Worm (Caenorhabditis elegans) whole organism, L4 larva: Measurements from ENCODE around the gene C27A2.8.

Experiments
- F10B5.3 ChIP-seq: sonication (generic microtip); optimal IDR thresholded peaks from 2 replicates; lab custom pipeline; 2016; ENCODE audit warnings: mild to moderate bottlenecking, missing genetic modification characterization, missing compliant biosample characterization
- F26F4.8 ChIP-seq: fragments of 200-800 bp; sonication (Bioruptor generic); conservative IDR thresholded peaks from 2 replicates; pipeline ENCODE4 v1.3.6; 2022; ENCODE audit warnings: missing genetic modification characterization, missing compliant biosample characterization
- F44E2.7 ChIP-seq: fragments of 200-800 bp; sonication (Bioruptor generic); IDR thresholded peaks from 2 replicates; pipeline ENCODE4 v2.1.2; 2022; ENCODE audit warnings: missing genetic modification characterization, missing compliant biosample characterization
- R02D3.7 ChIP-seq: fragments of 150-350 bp; sonication (generic microtip); optimal IDR thresholded peaks from 3 replicates; lab custom pipeline; 2014; ENCODE audit warnings: missing biosample characterization, missing genetic modification characterization
- T26A8.4 ChIP-seq: fragments of 200-800 bp; sonication (Bioruptor generic); IDR thresholded peaks from 2 replicates; pipeline ENCODE4 v1.3.6; 2022; ENCODE audit warnings: missing genetic modification characterization, missing compliant biosample characterization
- Y48G9A.11 ChIP-seq: fragments of 200-800 bp; sonication (Bioruptor generic); IDR thresholded peaks from 2 replicates; pipeline ENCODE4 v1.3.6; 2022; ENCODE audit warnings: missing genetic modification reagents, missing genetic modification characterization, missing compliant biosample characterization
- Y75B8A.6 ChIP-seq: fragments of 200-800 bp; sonication (Bioruptor generic); IDR thresholded peaks from 2 replicates; pipeline ENCODE4 v1.3.6; 2022; ENCODE audit warnings: missing genetic modification reagents, missing genetic modification characterization, missing compliant biosample characterization
- ZK546.5 ChIP-seq, 2 experiments: sonication (generic microtip); optimal IDR thresholded peaks; 2 replicates each; lab custom pipeline; 2017; ENCODE audit warnings: missing biosample characterization in 2 of 2, missing genetic modification characterization in 2 of 2
- arid-1 ChIP-seq: fragments of 200-800 bp; sonication (Bioruptor generic); conservative IDR thresholded peaks from 2 replicates; pipeline ENCODE4 v1.3.6; 2022; ENCODE audit warnings: missing genetic modification reagents, missing genetic modification characterization, missing compliant biosample characterization
- attf-4 ChIP-seq: sonication (generic microtip); optimal IDR thresholded peaks from 3 replicates; lab custom pipeline; 2017; ENCODE audit warnings: missing biosample characterization, missing genetic modification characterization
- ceh-20 ChIP-seq: fragments of 200-800 bp; sonication (Bioruptor generic); IDR thresholded peaks from 2 replicates; pipeline ENCODE4 v1.3.6; 2022; ENCODE audit warnings: missing genetic modification reagents, missing genetic modification characterization, missing compliant biosample characterization
- ceh-28 ChIP-seq: fragments of 150-350 bp; optimal IDR thresholded peaks from 2 replicates; lab custom pipeline; 2014; ENCODE audit warnings: missing biosample characterization, missing genetic modification reagents, missing genetic modification characterization
- ceh-44 ChIP-seq: fragments of 200-800 bp; sonication (Bioruptor generic); IDR thresholded peaks from 2 replicates; pipeline ENCODE4 v1.3.6; 2022; ENCODE audit warnings: missing genetic modification reagents, missing genetic modification characterization, missing compliant biosample characterization
- daf-16 ChIP-seq, 3 experiments: sonication (generic microtip); optimal IDR thresholded peaks; 2 replicates each; lab custom pipeline; 2016 to 2017; ENCODE audit warnings: missing genetic modification characterization in 3 of 3, missing genetic modification reagents in 3 of 3, mild to moderate bottlenecking in 2 of 3, missing compliant biosample characterization in 2 of 3, missing biosample characterization in 1 of 3, moderate library complexity in 1 of 3
- daf-19 ChIP-seq: fragments of 200-800 bp; sonication (Bioruptor generic); conservative IDR thresholded peaks from 2 replicates; pipeline ENCODE4 v1.3.6; 2022; ENCODE audit warnings: missing genetic modification characterization, missing compliant biosample characterization
- dmd-8 ChIP-seq: fragments of 200-800 bp; sonication (Bioruptor generic); IDR thresholded peaks from 2 replicates; pipeline ENCODE4 v1.3.6; 2022; ENCODE audit warnings: missing genetic modification characterization, missing compliant biosample characterization
- dmd-9 ChIP-seq: fragments of 200-800 bp; sonication (Bioruptor generic); IDR thresholded peaks from 2 replicates; pipeline ENCODE4 v1.3.6; 2022; ENCODE audit warnings: missing genetic modification reagents, missing genetic modification characterization, missing compliant biosample characterization
- dpl-1 ChIP-seq: fragments of 150-350 bp; optimal IDR thresholded peaks from 2 replicates; lab custom pipeline; 2014; ENCODE audit warnings: missing biosample characterization, missing genetic modification reagents, missing genetic modification characterization
- dve-1 ChIP-seq: sonication (generic microtip); optimal IDR thresholded peaks from 2 replicates; lab custom pipeline; 2017; ENCODE audit warnings: antibody characterized with exemption, mild to moderate bottlenecking, missing genetic modification characterization, missing compliant biosample characterization; ENCODE audit not compliant: insufficient read depth
- hif-1 ChIP-seq, 2 experiments: sonication (generic microtip); optimal IDR thresholded peaks; 2 replicates each; lab custom pipeline; 2016 to 2017; ENCODE audit warnings: missing compliant biosample characterization in 2 of 2, missing genetic modification characterization in 2 of 2, missing genetic modification reagents in 2 of 2, missing genotype in 2 of 2, mild to moderate bottlenecking in 1 of 2
- hlh-11 ChIP-seq: fragments of 200-800 bp; sonication (Bioruptor generic); optimal IDR thresholded peaks from 2 replicates; lab custom pipeline; 2018; ENCODE audit warnings: mild to moderate bottlenecking, missing genetic modification characterization, missing compliant biosample characterization
- hmg-1.1 ChIP-seq: fragments of 200-800 bp; sonication (Bioruptor generic); IDR thresholded peaks from 2 replicates; pipeline ENCODE4 v1.3.6; 2022; ENCODE audit warnings: missing genetic modification reagents, missing genetic modification characterization, missing compliant biosample characterization
- lin-15B ChIP-seq: fragments of 150-350 bp; sonication (generic microtip); optimal IDR thresholded peaks from 3 replicates; lab custom pipeline; 2014; ENCODE audit warnings: missing biosample characterization, missing genetic modification characterization
- lsy-2 ChIP-seq, 2 experiments: fragments of 150-350 bp in 1 of 2; sonication (generic microtip) in 1 of 2; optimal IDR thresholded peaks; 2 replicates each; lab custom pipeline; 2014 to 2017; ENCODE audit warnings: missing biosample characterization in 2 of 2, missing genetic modification characterization in 2 of 2
- madf-5 ChIP-seq, 2 experiments: fragments of 200-800 bp; sonication (Bioruptor generic); IDR thresholded peaks; 2 replicates each; pipeline ENCODE4 v1.3.6; 2022; ENCODE audit warnings: missing compliant biosample characterization in 2 of 2, missing genetic modification characterization in 2 of 2
- madf-9 ChIP-seq: fragments of 200-800 bp; sonication (Bioruptor generic); conservative IDR thresholded peaks from 2 replicates; pipeline ENCODE4 v1.3.6; 2022; ENCODE audit warnings: missing genetic modification reagents, missing genetic modification characterization, missing compliant biosample characterization
- mdt-29 ChIP-seq: fragments of 200-800 bp; sonication (Bioruptor generic); IDR thresholded peaks from 2 replicates; pipeline ENCODE4 v1.3.6; 2022; ENCODE audit warnings: missing genetic modification reagents, missing genetic modification characterization, missing compliant biosample characterization
- mes-2 ChIP-seq: sonication (generic microtip); optimal IDR thresholded peaks from 2 replicates; lab custom pipeline; 2016; ENCODE audit warnings: missing genotype, mild to moderate bottlenecking, missing genetic modification characterization, missing compliant biosample characterization; ENCODE audit not compliant: poor library complexity, severe bottlenecking
- mxl-2 ChIP-seq: fragments of 200-800 bp; sonication (Bioruptor generic); conservative IDR thresholded peaks from 2 replicates; pipeline ENCODE4 v1.3.6; 2022; ENCODE audit warnings: missing genetic modification reagents, missing genetic modification characterization, missing compliant biosample characterization
- mxl-3 ChIP-seq: fragments of 200-800 bp; sonication (Bioruptor generic); optimal IDR thresholded peaks from 2 replicates; lab custom pipeline; 2018; ENCODE audit warnings: mild to moderate bottlenecking, missing genetic modification characterization, missing compliant biosample characterization
- nhr-102 ChIP-seq: sonication (generic microtip); optimal IDR thresholded peaks from 2 replicates; lab custom pipeline; 2016; ENCODE audit warnings: mild to moderate bottlenecking, missing genetic modification characterization, moderate library complexity, missing compliant biosample characterization
- nhr-11 ChIP-seq: fragments of 150-350 bp; optimal IDR thresholded peaks from 2 replicates; lab custom pipeline; 2014; ENCODE audit warnings: missing biosample characterization, missing genetic modification characterization
- nhr-111 ChIP-seq: fragments of 200-800 bp; sonication (Bioruptor generic); optimal IDR thresholded peaks from 2 replicates; lab custom pipeline; 2018; ENCODE audit warnings: mild to moderate bottlenecking, missing genetic modification characterization, missing compliant biosample characterization
- nhr-25 ChIP-seq: sonication (generic microtip); optimal IDR thresholded peaks from 2 replicates; lab custom pipeline; 2017; ENCODE audit warnings: missing genetic modification characterization, mild to moderate bottlenecking, missing compliant biosample characterization, antibody characterized with exemption, moderate library complexity, borderline replicate concordance; ENCODE audit not compliant: insufficient read depth
- pha-4 ChIP-seq, 2 experiments: fragments of 150-350 bp in 1 of 2; fragments of 200-800 bp in 1 of 2; sonication (Bioruptor generic) in 1 of 2; IDR thresholded peaks in 1 of 2; optimal IDR thresholded peaks in 1 of 2; 2 replicates each; pipeline versions ENCODE4 v1.3.6 to Lab custom; 2014 to 2022; ENCODE audit warnings: missing genetic modification characterization in 2 of 2, missing genetic modification reagents in 2 of 2, missing biosample characterization in 1 of 2, missing compliant biosample characterization in 1 of 2
- php-3 ChIP-seq: fragments of 200-800 bp; sonication (Bioruptor generic); IDR thresholded peaks from 2 replicates; pipeline ENCODE4 v1.3.6; 2022; ENCODE audit warnings: missing genetic modification reagents, missing genetic modification characterization, missing compliant biosample characterization
- pqm-1 ChIP-seq: sonication (generic microtip); optimal IDR thresholded peaks from 2 replicates; lab custom pipeline; 2017; ENCODE audit warnings: missing biosample characterization, missing genetic modification characterization
- saeg-2 ChIP-seq: fragments of 200-800 bp; sonication (Bioruptor generic); IDR thresholded peaks from 2 replicates; pipeline ENCODE4 v1.3.6; 2022; ENCODE audit warnings: missing genetic modification reagents, missing genetic modification characterization, missing compliant biosample characterization
- snpc-1.2 ChIP-seq: fragments of 200-800 bp; sonication (Bioruptor generic); IDR thresholded peaks from 2 replicates; pipeline ENCODE4 v1.3.6; 2022; ENCODE audit warnings: missing genetic modification reagents, missing genetic modification characterization, missing compliant biosample characterization
- snpc-4 ChIP-seq: fragments of 150-350 bp; optimal IDR thresholded peaks from 2 replicates; lab custom pipeline; 2014; ENCODE audit warnings: missing biosample characterization, missing genetic modification characterization
- unc-62 ChIP-seq, 3 experiments: fragments of 150-350 bp in 1 of 3; sonication (generic microtip); optimal IDR thresholded peaks in 2 of 3; peaks in 1 of 3; 1 replicate in 1 of 3; 2 replicates in 2 of 3; lab custom pipeline; 2014 to 2017; ENCODE audit warnings: missing biosample characterization in 3 of 3, missing genetic modification characterization in 3 of 3, missing genetic modification reagents in 3 of 3, missing genotype in 1 of 3
- zfp-3 ChIP-seq: fragments of 200-800 bp; sonication (Bioruptor generic); conservative IDR thresholded peaks from 2 replicates; pipeline ENCODE4 v1.3.6; 2022; ENCODE audit warnings: missing genetic modification reagents, missing genetic modification characterization, missing compliant biosample characterization
- ztf-11 ChIP-seq: fragments of 150-350 bp; optimal IDR thresholded peaks from 2 replicates; lab custom pipeline; 2014; ENCODE audit warnings: missing biosample characterization, missing genetic modification characterization
- ztf-7 ChIP-seq: fragments of 150-350 bp; optimal IDR thresholded peaks from 2 replicates; lab custom pipeline; 2014; ENCODE audit warnings: missing biosample characterization, missing genetic modification characterization

The C27A2.8 gene

DNA sequence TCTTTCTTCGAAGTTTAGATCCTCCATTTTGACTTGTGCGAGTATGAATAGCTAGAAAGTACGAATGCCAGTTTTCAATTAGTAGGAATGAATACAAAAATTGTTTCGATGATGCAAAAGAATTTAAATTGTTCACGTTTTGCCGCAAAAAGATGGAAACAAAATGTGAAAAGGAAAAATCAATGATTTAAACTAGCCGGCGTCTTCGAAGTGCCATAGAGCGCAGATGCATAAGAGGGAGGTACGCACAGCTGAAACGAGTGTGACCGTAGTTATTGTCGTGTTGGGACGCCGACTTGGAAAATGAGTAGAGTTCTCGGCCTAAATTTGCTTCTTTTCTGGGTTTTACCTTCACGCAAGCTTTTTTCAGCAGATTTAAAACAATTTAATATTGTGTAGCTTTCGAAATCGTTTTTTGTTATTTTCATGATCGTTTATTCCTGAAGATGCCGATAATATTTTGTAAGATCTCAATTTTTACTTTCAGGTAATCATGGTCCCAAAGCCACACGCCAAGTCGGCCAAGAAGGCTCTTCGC lies 12.6 kb downstream of the C27A2.8 start, which contains the start of the genes ify-1 and rpl-22 (continued):
- TF ChIP-seq unc-62 (GFP tag; optimal IDR thresholded peaks at IDR 0.05 in 1 of 2; lab: Kevin White, UChicago) (peak in 1 of 2 experiments; percentile 98), unc-62 (tag; optimal IDR thresholded peaks at IDR 0.05; lab: Kevin White, UChicago) (peak; percentile 35), madf-9 (GFP tag; lab: Robert Waterston, UW) (0 out of 2 replicates have a peak, but pooled peaks have one; percentile 21), arid-1 (GFP tag; lab: Robert Waterston, UW) (peak; percentile 92), lsy-2 (tag; optimal IDR thresholded peaks at IDR 0.05; lab: Kevin White, UChicago) (peak; percentile 97 to 99), ztf-11 (tag; lab: Kevin White, UChicago) (no peak), mdt-29 (GFP tag; lab: Robert Waterston, UW) (no peak), ceh-20 (GFP tag; lab: Robert Waterston, UW) (peak; percentile 61; the same call in 1 of the 2 replicates), nhr-25 (tag; lab: Kevin White, UChicago) (peak; percentile 94), nhr-102 (tag; lab: Kevin White, UChicago) (peak; percentile 82), zfp-3 (GFP tag; lab: Robert Waterston, UW) (peak; percentile 50; the same call in 1 of the 2 replicates), Y48G9A.11 (GFP tag; lab: Robert Waterston, UW) (no peak), snpc-1.2 (GFP tag; lab: Robert Waterston, UW) (peak; percentile 66; the same call in 1 of the 2 replicates), ceh-28 (peak; percentile 46), ZK546.5 (tag; optimal IDR thresholded peaks at IDR 0.05; lab: Kevin White, UChicago) (peak in 1 of 2 experiments; percentile 16), php-3 (GFP tag; lab: Robert Waterston, UW) (0 out of 2 replicates have a peak, but pooled peaks have one; percentile 34), Y75B8A.6 (GFP tag; lab: Robert Waterston, UW) (0 out of 2 replicates have a peak, but pooled peaks have one; percentile 36), R02D3.7 (tag; lab: Kevin White, UChicago) (no peak), F10B5.3 (peak; percentile 43), dmd-8 (GFP tag; lab: Robert Waterston, UW) (peak; percentile 20; the same call in 1 of the 2 replicates), T26A8.4 (GFP tag; lab: Robert Waterston, UW) (peak; percentile 86), pqm-1 (peak; percentile 14), ztf-7 (peak; percentile 78), dmd-9 (0 out of 2 replicates have a peak, but pooled peaks have one; percentile 35), nhr-111 (GFP tag; lab: Kevin White, UChicago) (no peak), hmg-1.1 (peak; percentile 86)

DNA sequence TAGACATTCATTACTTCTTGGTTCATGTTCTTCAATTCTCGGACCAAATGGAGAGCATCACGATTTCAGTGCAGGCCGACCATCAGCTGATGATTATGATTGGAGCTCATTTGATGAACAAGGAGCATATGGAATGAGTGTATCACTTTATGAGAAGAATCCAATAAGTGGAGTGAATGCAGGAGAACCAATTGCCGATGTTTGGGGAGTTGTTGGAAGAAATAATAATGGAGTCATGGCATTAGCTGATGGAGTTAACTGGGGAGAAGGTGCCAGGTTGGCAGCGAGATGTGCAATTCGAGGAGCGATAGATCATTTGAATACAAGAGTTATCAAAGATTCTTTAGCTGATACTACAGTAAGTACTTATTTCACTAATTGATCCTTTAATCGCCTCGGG lies 17.1 kb downstream of the C27A2.8 start:
- no peak for TF ChIP-seq php-3 (GFP tag; lab: Robert Waterston, UW)
- TF ChIP-seq ceh-44 (GFP tag; lab: Robert Waterston, UW) = no peak
- TF ChIP-seq dpl-1 (GFP tag; lab: Kevin White, UChicago) = no peak
- TF ChIP-seq daf-16 (GFP tag; optimal IDR thresholded peaks at IDR 0.05; lab: Kevin White, UChicago) = no peak
- TF ChIP-seq daf-16 (tag; optimal IDR thresholded peaks at IDR 0.05; lab: Kevin White, UChicago) = no peak
- TF ChIP-seq hlh-11 (tag; lab: Kevin White, UChicago) = no peak
- no peak for TF ChIP-seq saeg-2
- TF ChIP-seq pha-4 (GFP tag; IDR thresholded peaks at IDR 0.05; lab: Robert Waterston, UW) = no peak
- TF ChIP-seq pha-4 (tag; optimal IDR thresholded peaks at IDR 0.05; lab: Kevin White, UChicago) = no peak
- TF ChIP-seq nhr-11 (tag; lab: Kevin White, UChicago) = no peak
- no peak for TF ChIP-seq daf-19 (GFP tag; lab: Robert Waterston, UW)
- TF ChIP-seq mxl-3 (GFP tag; lab: Kevin White, UChicago) = no peak
- TF ChIP-seq mes-2 (tag; lab: Kevin White, UChicago) = no peak
- TF ChIP-seq F44E2.7 (GFP tag; lab: Robert Waterston, UW) = no peak
- TF ChIP-seq F26F4.8 = no peak
- no peak for TF ChIP-seq madf-5 (GFP tag; IDR thresholded peaks at IDR 0.05; lab: Robert Waterston, UW)
- TF ChIP-seq attf-4 (tag; lab: Kevin White, UChicago) = no peak
- TF ChIP-seq mxl-2 (GFP tag; lab: Robert Waterston, UW) = no peak
- no peak for TF ChIP-seq hif-1 (tag; optimal IDR thresholded peaks at IDR 0.05; lab: Kevin White, UChicago)
- TF ChIP-seq lin-15B (tag; lab: Kevin White, UChicago) = no peak
- TF ChIP-seq dve-1 (tag; lab: Kevin White, UChicago) = no peak
- TF ChIP-seq snpc-4 = no peak
